Worm (Caenorhabditis elegans) whole organism, L2 larva: Measurements from ENCODE around the gene elf-1.

Source experiments
- aly-2 ChIP-seq: fragments of 150-350 bp; optimal IDR thresholded peaks from 2 replicates; lab custom pipeline; 2014; ENCODE audit warnings: missing biosample characterization, missing genetic modification characterization
- ama-1 ChIP-seq: fragments of 150-350 bp; optimal IDR thresholded peaks from 2 replicates; lab custom pipeline; 2018; ENCODE audit warnings: inconsistent platforms
- elt-1 ChIP-seq: fragments of 150-350 bp; optimal IDR thresholded peaks from 2 replicates; lab custom pipeline; 2014; ENCODE audit warnings: missing biosample characterization, missing genetic modification characterization
- lin-11 ChIP-seq: fragments of 150-350 bp; sonication (generic microtip); optimal IDR thresholded peaks from 2 replicates; lab custom pipeline; 2014; ENCODE audit warnings: missing biosample characterization, missing genetic modification characterization, inconsistent platforms, mixed read lengths
- lin-39 ChIP-seq: fragments of 150-350 bp; optimal IDR thresholded peaks from 2 replicates; lab custom pipeline; 2014; ENCODE audit warnings: missing biosample characterization, missing genetic modification reagents, missing genetic modification characterization
- lsy-2 ChIP-seq, 2 experiments: fragments of 150-350 bp in 1 of 2; sonication (generic microtip) in 1 of 2; optimal IDR thresholded peaks; 2 replicates each; lab custom pipeline; 2014 to 2017; ENCODE audit warnings: missing biosample characterization in 2 of 2, missing genetic modification characterization in 2 of 2
- nhr-10 ChIP-seq: sonication (generic microtip); optimal IDR thresholded peaks from 2 replicates; lab custom pipeline; 2017; ENCODE audit warnings: missing biosample characterization, missing genetic modification characterization
- nhr-12 ChIP-seq: fragments of 150-350 bp; optimal IDR thresholded peaks from 2 replicates; lab custom pipeline; 2014; ENCODE audit warnings: missing biosample characterization, missing genetic modification characterization
- sma-3 ChIP-seq: sonication (generic microtip); optimal IDR thresholded peaks from 2 replicates; lab custom pipeline; 2016; ENCODE audit warnings: missing genetic modification reagents, missing genetic modification characterization, missing compliant biosample characterization
- snpc-4 ChIP-seq: fragments of 150-350 bp; optimal IDR thresholded peaks from 2 replicates; lab custom pipeline; 2014; ENCODE audit warnings: missing biosample characterization, missing genetic modification characterization
- unc-62 ChIP-seq: fragments of 150-350 bp; optimal IDR thresholded peaks from 2 replicates; lab custom pipeline; 2014; ENCODE audit warnings: missing biosample characterization, missing genetic modification reagents, missing genetic modification characterization
- ztf-11 ChIP-seq: sonication (generic microtip); optimal IDR thresholded peaks from 2 replicates; lab custom pipeline; 2017; ENCODE audit warnings: missing biosample characterization, missing genetic modification characterization

DNA sequence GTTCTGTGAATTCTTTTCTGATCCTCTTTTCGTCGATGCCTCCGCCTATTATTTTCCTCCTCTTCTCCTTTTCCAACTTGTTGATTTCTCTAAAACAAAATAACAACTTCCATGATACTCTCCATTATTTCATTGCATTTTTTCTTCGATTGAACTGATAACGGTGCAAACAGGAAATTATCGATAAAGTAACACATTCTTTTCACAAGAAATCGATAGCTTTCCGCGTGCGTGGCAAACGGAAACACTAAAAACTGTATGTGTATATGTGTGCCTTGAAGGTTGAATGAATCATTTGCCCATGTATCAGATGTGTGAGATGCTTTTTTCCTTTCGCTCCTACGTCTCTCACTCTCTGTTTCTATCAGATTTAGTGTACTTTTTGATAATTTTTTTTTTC is 37.4 kb upstream of the elf-1 start:
- TF ChIP-seq ztf-11 (tag; lab: Kevin White, UChicago) (no peak), lin-39 (tag; lab: Kevin White, UChicago) (no peak), aly-2 (tag; lab: Kevin White, UChicago) (no peak), elt-1 (no peak), unc-62 (no peak), ama-1 (lab: Kevin White, UChicago) (no peak), nhr-12 (no peak), nhr-10 (no peak), lin-11 (no peak), lsy-2 (tag; optimal IDR thresholded peaks at IDR 0.05; lab: Kevin White, UChicago) (no peak), sma-3 (GFP tag; lab: Kevin White, UChicago) (no peak), snpc-4 (tag; lab: Kevin White, UChicago) (no peak)
